Fruit fly (Drosophila melanogaster) whole organism, embryonic: ENCODE measurements around the gene Sec23.

Source experiments
- B-H1 ChIP-seq: fragments of 200-800 bp; sonication (Bioruptor generic); IDR thresholded peaks from 3 replicates; pipeline ENCODE4 v1.3.6; 2022; ENCODE audit warnings: missing biosample characterization, missing genetic modification characterization
- CG10366 ChIP-seq: fragments of 200-800 bp; sonication (Bioruptor generic); IDR thresholded peaks from 2 replicates; pipeline ENCODE4 v1.3.6; 2022; ENCODE audit warnings: missing biosample characterization, missing genetic modification characterization
- CG10565 ChIP-seq: fragments of 200-800 bp; sonication (Bioruptor generic); optimal IDR thresholded peaks from 3 replicates; lab custom pipeline; 2016; ENCODE audit warnings: missing biosample characterization, mild to moderate bottlenecking, missing genetic modification characterization
- CG11093 ChIP-seq: fragments of 200-800 bp; sonication (Bioruptor generic); IDR thresholded peaks from 3 replicates; pipeline ENCODE4 v1.3.6; 2022; ENCODE audit warnings: missing biosample characterization, missing genetic modification characterization
- CG12391 ChIP-seq: fragments of 200-800 bp; sonication (Bioruptor generic); optimal IDR thresholded peaks from 3 replicates; lab custom pipeline; 2018; ENCODE audit warnings: missing biosample characterization, mild to moderate bottlenecking, missing genetic modification characterization, moderate library complexity
- CG12744 ChIP-seq: fragments of 200-800 bp; sonication (Bioruptor generic); optimal IDR thresholded peaks from 2 replicates; lab custom pipeline; 2016; ENCODE audit warnings: missing biosample characterization, missing genetic modification characterization
- CG13624 ChIP-seq: fragments of 200-800 bp; sonication (Bioruptor generic); optimal IDR thresholded peaks from 2 replicates; lab custom pipeline; 2016; ENCODE audit warnings: missing biosample characterization, missing genetic modification characterization
- CG1529 ChIP-seq: fragments of 200-800 bp; sonication (Bioruptor generic); optimal IDR thresholded peaks from 3 replicates; lab custom pipeline; 2018; ENCODE audit warnings: missing biosample characterization, missing genetic modification characterization
- CG1647 ChIP-seq: fragments of 200-800 bp; sonication (Bioruptor generic); optimal IDR thresholded peaks from 3 replicates; lab custom pipeline; 2016; ENCODE audit warnings: missing biosample characterization, missing genetic modification characterization
- CG16779 ChIP-seq: fragments of 200-800 bp; sonication (Bioruptor generic); IDR thresholded peaks from 2 replicates; pipeline ENCODE4 v1.3.6; 2022; ENCODE audit warnings: missing biosample characterization, missing genetic modification characterization
- CG17385 ChIP-seq: fragments of 200-800 bp; sonication (Bioruptor generic); optimal IDR thresholded peaks from 3 replicates; lab custom pipeline; 2018; ENCODE audit warnings: missing biosample characterization, mild to moderate bottlenecking, missing genetic modification characterization
- CG30403 ChIP-seq: fragments of 200-800 bp; sonication (Bioruptor generic); optimal IDR thresholded peaks from 3 replicates; lab custom pipeline; 2016; ENCODE audit warnings: missing biosample characterization, missing genetic modification characterization
- CG31441 ChIP-seq: fragments of 200-800 bp; sonication (Bioruptor generic); IDR thresholded peaks from 2 replicates; pipeline ENCODE4 v1.3.6; 2022; ENCODE audit warnings: missing biosample characterization, missing genetic modification characterization
- CG4282 ChIP-seq: fragments of 200-800 bp; sonication (Bioruptor generic); optimal IDR thresholded peaks from 2 replicates; lab custom pipeline; 2016; ENCODE audit warnings: missing biosample characterization, missing genetic modification characterization
- CG4360 ChIP-seq: fragments of 200-800 bp; sonication (Bioruptor generic); IDR thresholded peaks from 2 replicates; pipeline ENCODE4 v1.3.6; 2022; ENCODE audit warnings: missing biosample characterization, missing genetic modification characterization
- CG4404 ChIP-seq: fragments of 200-800 bp; sonication (Bioruptor generic); IDR thresholded peaks from 2 replicates; pipeline ENCODE4 v1.3.6; 2022; ENCODE audit warnings: missing biosample characterization, missing genetic modification characterization
- CG6272 ChIP-seq: fragments of 200-800 bp; sonication (Bioruptor generic); IDR thresholded peaks from 2 replicates; pipeline ENCODE4 v1.3.6; 2022; ENCODE audit warnings: missing biosample characterization, missing genetic modification characterization
- CG6813 ChIP-seq: fragments of 200-800 bp; sonication (Bioruptor generic); optimal IDR thresholded peaks from 2 replicates; lab custom pipeline; 2017; ENCODE audit warnings: missing biosample characterization, missing genetic modification characterization, mild to moderate bottlenecking, moderate library complexity, missing genetic modification reagents
- CG7357 ChIP-seq: fragments of 200-800 bp; sonication (Bioruptor generic); IDR thresholded peaks from 3 replicates; pipeline ENCODE4 v1.3.6; 2022; ENCODE audit warnings: missing biosample characterization, missing genetic modification characterization
- CG8765 ChIP-seq: fragments of 200-800 bp; sonication (Bioruptor generic); IDR thresholded peaks from 2 replicates; pipeline ENCODE4 v1.3.6; 2022; ENCODE audit warnings: missing biosample characterization, missing genetic modification characterization
- CG9215 ChIP-seq: fragments of 200-800 bp; sonication (Bioruptor generic); IDR thresholded peaks from 2 replicates; pipeline ENCODE4 v1.3.6; 2022; ENCODE audit warnings: missing biosample characterization, missing genetic modification characterization
- CG9817 ChIP-seq: fragments of 200-800 bp; sonication (Bioruptor generic); optimal IDR thresholded peaks from 2 replicates; lab custom pipeline; 2018; ENCODE audit warnings: missing biosample characterization, mild to moderate bottlenecking, missing genetic modification characterization, moderate library complexity
- Dp ChIP-seq: fragments of 200-800 bp; sonication (Bioruptor generic); optimal IDR thresholded peaks from 2 replicates; lab custom pipeline; 2018; ENCODE audit warnings: missing biosample characterization, mild to moderate bottlenecking, missing genetic modification characterization, moderate library complexity
- Drgx ChIP-seq: fragments of 200-800 bp; sonication (Bioruptor generic); IDR thresholded peaks from 2 replicates; pipeline ENCODE4 v1.3.6; 2022; ENCODE audit warnings: missing biosample characterization, missing genetic modification characterization
- Eip74EF ChIP-seq, 2 experiments: fragments of 200-800 bp in 1 of 2; fragments of >200 bp in 1 of 2; sonication (Bioruptor generic) in 1 of 2; optimal IDR thresholded peaks; 2 replicates each; lab custom pipeline; 2017 to 2019; ENCODE audit warnings: missing biosample characterization in 2 of 2, missing genetic modification characterization in 2 of 2, mild to moderate bottlenecking in 1 of 2, moderate library complexity in 1 of 2
- Fer1 ChIP-seq: fragments of 200-800 bp; sonication (Bioruptor generic); optimal IDR thresholded peaks from 2 replicates; lab custom pipeline; 2017; ENCODE audit warnings: missing biosample characterization, mild to moderate bottlenecking, missing genetic modification characterization
- HmgD ChIP-seq: fragments of 200-800 bp; sonication (Bioruptor generic); optimal IDR thresholded peaks from 3 replicates; lab custom pipeline; 2016; ENCODE audit warnings: missing biosample characterization, missing genetic modification characterization
- Mad ChIP-seq: fragments of 200-800 bp; sonication (Bioruptor generic); optimal IDR thresholded peaks from 2 replicates; lab custom pipeline; 2016; ENCODE audit warnings: missing biosample characterization, missing genetic modification characterization
- Meics ChIP-seq: fragments of 200-800 bp; sonication (Bioruptor generic); optimal IDR thresholded peaks from 2 replicates; lab custom pipeline; 2017; ENCODE audit warnings: missing biosample characterization, mild to moderate bottlenecking, missing genetic modification characterization
- Myb ChIP-seq: fragments of 200-800 bp; sonication (Bioruptor generic); optimal IDR thresholded peaks from 2 replicates; lab custom pipeline; 2016; ENCODE audit warnings: missing biosample characterization, missing genetic modification characterization
- NFAT ChIP-seq: fragments of 200-800 bp; sonication (Bioruptor generic); IDR thresholded peaks from 2 replicates; pipeline ENCODE4 v1.3.6; 2022; ENCODE audit warnings: missing biosample characterization, missing genetic modification characterization
- Oli ChIP-seq: fragments of 200-800 bp; sonication (Bioruptor generic); optimal IDR thresholded peaks from 2 replicates; lab custom pipeline; 2018; ENCODE audit warnings: missing biosample characterization, mild to moderate bottlenecking, missing genetic modification characterization, moderate library complexity
- Optix ChIP-seq: fragments of 200-800 bp; sonication (Bioruptor generic); IDR thresholded peaks from 3 replicates; pipeline ENCODE4 v1.3.6; 2022; ENCODE audit warnings: missing biosample characterization, missing genetic modification characterization
- ac ChIP-seq: fragments of 200-800 bp; sonication (Bioruptor generic); optimal IDR thresholded peaks from 3 replicates; lab custom pipeline; 2017; ENCODE audit warnings: missing biosample characterization, mild to moderate bottlenecking, missing genetic modification characterization
- al ChIP-seq: fragments of 200-800 bp; sonication (Bioruptor generic); IDR thresholded peaks from 2 replicates; pipeline ENCODE4 v1.3.6; 2022; ENCODE audit warnings: missing biosample characterization, missing genetic modification characterization
- az2 ChIP-seq: fragments of 200-800 bp; sonication (Bioruptor generic); optimal IDR thresholded peaks from 3 replicates; lab custom pipeline; 2016; ENCODE audit warnings: missing biosample characterization, missing genetic modification characterization
- corto ChIP-seq: fragments of 200-800 bp; sonication (Bioruptor generic); optimal IDR thresholded peaks from 2 replicates; lab custom pipeline; 2016; ENCODE audit warnings: missing biosample characterization, mild to moderate bottlenecking, missing genetic modification characterization, moderate library complexity
- danr ChIP-seq: fragments of 200-800 bp; sonication (Bioruptor generic); IDR thresholded peaks from 2 replicates; pipeline ENCODE4 v1.3.6; 2022; ENCODE audit warnings: missing biosample characterization, missing genetic modification characterization
- eve ChIP-seq, 2 experiments: fragments of >200 bp; optimal IDR thresholded peaks; 2 replicates each; lab custom pipeline; 2017; ENCODE audit warnings: missing biosample characterization in 2 of 2, missing genetic modification characterization in 2 of 2
- ewg ChIP-seq: fragments of 200-800 bp; sonication (Bioruptor generic); optimal IDR thresholded peaks from 3 replicates; lab custom pipeline; 2017; ENCODE audit warnings: mild to moderate bottlenecking, missing biosample characterization, missing genetic modification reagents, missing genetic modification characterization
- exex ChIP-seq: fragments of 200-800 bp; sonication (Bioruptor generic); optimal IDR thresholded peaks from 4 replicates; lab custom pipeline; 2018; ENCODE audit warnings: missing biosample characterization, mild to moderate bottlenecking, missing genetic modification characterization, moderate library complexity
- eyg ChIP-seq: fragments of 200-800 bp; sonication (Bioruptor generic); optimal IDR thresholded peaks from 3 replicates; lab custom pipeline; 2016; ENCODE audit warnings: missing biosample characterization, missing genetic modification characterization
- fru ChIP-seq: fragments of >200 bp; optimal IDR thresholded peaks from 2 replicates; lab custom pipeline; 2017
- gem ChIP-seq: fragments of 200-800 bp; sonication (Bioruptor generic); optimal IDR thresholded peaks from 2 replicates; lab custom pipeline; 2019; ENCODE audit warnings: missing biosample characterization, mild to moderate bottlenecking, missing genetic modification characterization, moderate library complexity
- inv ChIP-seq: fragments of 200-800 bp; sonication (Bioruptor generic); IDR thresholded peaks from 2 replicates; pipeline ENCODE4 v1.3.6; 2022; ENCODE audit warnings: missing biosample characterization, missing genetic modification characterization; ENCODE audit not compliant: partially characterized antibody
- nerfin-2 ChIP-seq: fragments of 200-800 bp; sonication (Bioruptor generic); IDR thresholded peaks from 2 replicates; pipeline ENCODE4 v1.3.6; 2022; ENCODE audit warnings: missing biosample characterization, missing genetic modification characterization; ENCODE audit not compliant: partially characterized antibody
- ranshi ChIP-seq: fragments of 200-800 bp; sonication (Bioruptor generic); IDR thresholded peaks from 2 replicates; pipeline ENCODE4 v1.3.6; 2022; ENCODE audit warnings: missing biosample characterization, missing genetic modification characterization
- slp2 ChIP-seq: fragments of 200-800 bp; sonication (Bioruptor generic); optimal IDR thresholded peaks from 2 replicates; lab custom pipeline; 2016; ENCODE audit warnings: missing biosample characterization, missing genetic modification characterization
- stwl ChIP-seq: fragments of 200-800 bp; sonication (Bioruptor generic); optimal IDR thresholded peaks from 3 replicates; lab custom pipeline; 2018; ENCODE audit warnings: missing biosample characterization, mild to moderate bottlenecking, missing genetic modification characterization, moderate library complexity
- tin ChIP-seq: fragments of 200-800 bp; sonication (Bioruptor generic); optimal IDR thresholded peaks from 3 replicates; lab custom pipeline; 2016; ENCODE audit warnings: missing biosample characterization, missing genetic modification characterization
- tio ChIP-seq: fragments of 200-800 bp; sonication (Bioruptor generic); optimal IDR thresholded peaks from 2 replicates; lab custom pipeline; 2017; ENCODE audit warnings: missing biosample characterization, missing genetic modification characterization, inconsistent platforms
- toy ChIP-seq: fragments of 200-800 bp; sonication (Bioruptor generic); IDR thresholded peaks from 2 replicates; pipeline ENCODE4 v1.3.6; 2022; ENCODE audit warnings: missing biosample characterization, missing genetic modification characterization
- ttk ChIP-seq: fragments of 200-800 bp; sonication (Bioruptor generic); IDR thresholded peaks from 2 replicates; pipeline ENCODE4 v2.1.2; 2022; ENCODE audit warnings: missing biosample characterization, missing genetic modification characterization

The Sec23 gene

DNA sequence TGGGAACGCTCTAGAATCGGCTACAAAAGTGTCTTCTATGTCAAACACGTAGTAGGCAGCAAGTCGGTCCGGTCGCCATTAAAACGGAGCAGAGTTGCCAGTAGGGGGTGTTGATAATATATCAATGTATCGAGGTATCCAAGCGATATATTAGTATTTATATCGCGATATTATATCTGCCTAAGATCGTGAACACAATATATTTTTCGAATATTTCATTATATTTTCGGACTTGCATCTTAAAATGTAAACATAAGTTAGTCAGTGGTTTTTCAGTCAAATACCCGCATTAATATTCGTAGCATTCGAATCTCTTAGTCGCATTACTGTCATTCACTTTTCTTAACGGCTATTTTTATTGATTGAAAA lies 10.9 kb downstream of the Sec23 start, which contains the start of gene CG2182 (continued):
- TF ChIP-seq Meics (GFP tag; lab: Kevin White, UChicago) = no peak
- TF ChIP-seq CG7357 = no peak
- no peak for TF ChIP-seq Optix (GFP tag; lab: Robert Waterston, UW)
- no peak for TF ChIP-seq eve (GFP tag; optimal IDR thresholded peaks at IDR 0.05; lab: Kevin White, UChicago)
- peak; percentile 7 for TF ChIP-seq nerfin-2 (GFP tag; lab: Robert Waterston, UW)
- TF ChIP-seq CG12391 = no peak
- no peak for TF ChIP-seq az2 (GFP tag; lab: Kevin White, UChicago)
- no peak for TF ChIP-seq CG1529
- no peak for TF ChIP-seq ttk (GFP tag; lab: Robert Waterston, UW)
- no peak for TF ChIP-seq CG1647 (GFP tag; lab: Kevin White, UChicago)
- TF ChIP-seq corto (GFP tag; lab: Kevin White, UChicago) = no peak
- no peak for TF ChIP-seq HmgD (GFP tag; lab: Kevin White, UChicago)
- no peak for TF ChIP-seq tio (GFP tag; lab: Kevin White, UChicago)
- no peak for TF ChIP-seq fru (lab: Kevin White, UChicago)
- no peak for TF ChIP-seq CG17385 (GFP tag; lab: Kevin White, UChicago)
- no peak for TF ChIP-seq Dp (GFP tag; lab: Kevin White, UChicago)
- no peak for TF ChIP-seq B-H1 (GFP tag; lab: Robert Waterston, UW)
- no peak for TF ChIP-seq CG4360 (GFP tag; lab: Robert Waterston, UW)
- no peak for TF ChIP-seq tin (GFP tag; lab: Kevin White, UChicago)
- TF ChIP-seq CG11093 (GFP tag; lab: Robert Waterston, UW) = no peak
- TF ChIP-seq al (GFP tag; lab: Robert Waterston, UW) = no peak
- no peak for TF ChIP-seq gem (tag; lab: Kevin White, UChicago)
- TF ChIP-seq Eip74EF (GFP tag; optimal IDR thresholded peaks at IDR 0.05; lab: Kevin White, UChicago) = no peak
- TF ChIP-seq stwl = no peak
- no peak for TF ChIP-seq ac (GFP tag; lab: Kevin White, UChicago)
- no peak for TF ChIP-seq Drgx (GFP tag; lab: Robert Waterston, UW)
- TF ChIP-seq CG9215 (GFP tag; lab: Robert Waterston, UW) = no peak
- TF ChIP-seq CG6272 = no peak
- no peak for TF ChIP-seq slp2
- peak; percentile 2 for TF ChIP-seq CG13624 (GFP tag; lab: Kevin White, UChicago)
- TF ChIP-seq CG30403 (GFP tag; lab: Kevin White, UChicago) = no peak
- no peak for TF ChIP-seq CG6813
- no peak for TF ChIP-seq CG16779
- no peak for TF ChIP-seq danr
- TF ChIP-seq Oli = no peak
- TF ChIP-seq eyg (GFP tag; lab: Kevin White, UChicago) = no peak
- TF ChIP-seq Fer1 (GFP tag; lab: Kevin White, UChicago) = no peak
- peak; percentile 28 for TF ChIP-seq Myb (GFP tag; lab: Kevin White, UChicago)
- no peak for TF ChIP-seq toy (GFP tag; lab: Robert Waterston, UW)
- TF ChIP-seq CG8765 (GFP tag; lab: Robert Waterston, UW) = no peak
- TF ChIP-seq CG10565 = no peak
- TF ChIP-seq CG31441 (GFP tag; lab: Robert Waterston, UW) = no peak
- TF ChIP-seq ewg (GFP tag; lab: Kevin White, UChicago) = no peak
- peak; percentile 62 for TF ChIP-seq inv (GFP tag; lab: Robert Waterston, UW)
- TF ChIP-seq CG4282 (GFP tag; lab: Kevin White, UChicago) = no peak
- no peak for TF ChIP-seq ranshi (GFP tag; lab: Robert Waterston, UW)
- TF ChIP-seq Mad = no peak
- TF ChIP-seq CG4404 (GFP tag; lab: Robert Waterston, UW) = no peak; the same call in 1 of the 2 replicates
- TF ChIP-seq CG10366 (GFP tag; lab: Robert Waterston, UW) = no peak
- no peak for TF ChIP-seq CG9817
- TF ChIP-seq NFAT (GFP tag; lab: Robert Waterston, UW) = no peak; the same call in 1 of the 2 replicates
- TF ChIP-seq exex (tag; lab: Kevin White, UChicago) = no peak
- no peak for TF ChIP-seq CG12744
